Fruit fly (Drosophila melanogaster) whole organism, prepupa: Measurements from ENCODE around the gene Obp93a.

Experiments used
- CG3032 ChIP-seq: fragments of 200-800 bp; optimal IDR thresholded peaks from 2 replicates; lab custom pipeline; 2019; ENCODE audit warnings: missing biosample characterization, mild to moderate bottlenecking, missing genetic modification characterization, moderate library complexity
- CG6854 ChIP-seq: fragments of 200-800 bp; sonication (Bioruptor generic); optimal IDR thresholded peaks from 2 replicates; lab custom pipeline; 2017; ENCODE audit warnings: missing biosample characterization, mild to moderate bottlenecking, missing genetic modification characterization
- Hr39 ChIP-seq: fragments of 200-800 bp; sonication (Bioruptor generic); optimal IDR thresholded peaks from 2 replicates; lab custom pipeline; 2016; ENCODE audit warnings: missing biosample characterization, missing genetic modification characterization
- cyc ChIP-seq: fragments of 200-800 bp; sonication (Bioruptor generic); optimal IDR thresholded peaks from 3 replicates; lab custom pipeline; 2016; ENCODE audit warnings: missing biosample characterization, missing genetic modification characterization
- fkh ChIP-seq: fragments of 200-800 bp; sonication (Bioruptor generic); optimal IDR thresholded peaks from 3 replicates; lab custom pipeline; 2017; ENCODE audit warnings: missing biosample characterization, mild to moderate bottlenecking, missing genetic modification characterization, moderate library complexity
- net ChIP-seq: fragments of 200-800 bp; sonication (Bioruptor generic); optimal IDR thresholded peaks from 3 replicates; lab custom pipeline; 2016; ENCODE audit warnings: missing biosample characterization, missing genetic modification characterization
- spab ChIP-seq: fragments of 200-800 bp; sonication (Bioruptor generic); optimal IDR thresholded peaks from 2 replicates; lab custom pipeline; 2017; ENCODE audit warnings: missing biosample characterization, mild to moderate bottlenecking, missing genetic modification characterization, missing genetic modification reagents
- svp ChIP-seq: fragments of 200-800 bp; sonication (Bioruptor generic); peaks from one replicate; lab custom pipeline; 2016; ENCODE audit warnings: missing biosample characterization, missing genetic modification characterization
- vri ChIP-seq: fragments of 200-800 bp; sonication (Bioruptor generic); optimal IDR thresholded peaks from 3 replicates; lab custom pipeline; 2016; ENCODE audit warnings: missing biosample characterization, mild to moderate bottlenecking, missing genetic modification characterization

DNA sequence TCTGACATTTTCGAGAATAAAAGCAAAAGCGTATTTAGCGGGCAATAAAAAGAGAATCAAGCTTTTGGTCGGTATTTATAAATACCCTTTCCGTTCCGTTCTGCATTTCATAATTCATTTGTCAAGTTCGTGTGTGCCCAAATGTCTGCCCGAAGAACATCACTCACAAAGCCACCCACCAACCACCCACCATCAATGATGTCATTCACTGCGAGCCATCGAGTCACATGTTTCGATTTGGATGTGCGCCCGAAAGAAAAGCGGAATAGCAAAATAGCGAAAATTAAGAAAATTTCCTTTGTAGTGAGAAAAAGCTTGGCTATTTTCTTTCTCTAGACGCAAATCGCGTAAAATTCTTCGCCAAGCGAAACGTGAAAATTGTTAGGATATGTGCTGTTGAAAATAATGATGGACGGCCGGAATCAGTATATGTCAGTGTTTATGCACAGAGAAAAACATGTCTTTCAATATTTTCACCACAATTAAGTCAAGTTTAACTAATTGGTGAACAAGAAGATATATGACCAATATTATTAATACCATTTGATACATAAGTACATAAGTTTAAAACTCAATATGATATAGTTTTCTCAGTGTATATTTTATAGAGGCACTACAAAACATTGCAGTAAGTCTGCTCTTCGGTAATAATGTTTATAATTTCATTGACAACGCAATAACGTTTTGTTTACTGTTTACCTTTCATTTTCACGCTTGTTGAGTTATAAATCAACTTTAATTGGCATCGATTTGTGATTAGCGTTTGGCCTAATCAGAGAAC, 21.8 kb upstream of the Obp93a start:
- TF ChIP-seq Hr39 (GFP tag; lab: Kevin White, UChicago) (peak; percentile 30), cyc (no peak), CG6854 (GFP tag; lab: Kevin White, UChicago) (no peak), CG3032 (peak; percentile 4), spab (GFP tag; lab: Kevin White, UChicago) (no peak), svp (peak; percentile 54), vri (GFP tag; lab: Kevin White, UChicago) (peak; percentile 35), fkh (no peak), net (peak; percentile 40)
